Fruit fly (Drosophila melanogaster): ENCODE data around the gene CG4972.

The CG4972 gene

dm6 chr2L:10315888-10316287, 1.3 kb downstream of the CG4972 start:
- TF ChIP-seq CG6808 (GFP tag; optimal IDR thresholded peaks at IDR 0.05) (no peak), fd59A (GFP tag; optimal IDR thresholded peaks at IDR 0.05) (no peak), CG4318 (GFP tag; optimal IDR thresholded peaks at IDR 0.05) (no peak), Eip75B (GFP tag; optimal IDR thresholded peaks at IDR 0.05) (no peak), Eip93F (GFP tag; optimal IDR thresholded peaks at IDR 0.05) (no peak), Ets96B (tag; optimal IDR thresholded peaks at IDR 0.05) (no peak), CG7368 (GFP tag; optimal IDR thresholded peaks at IDR 0.05) (no peak), cyc (GFP tag; optimal IDR thresholded peaks at IDR 0.05) (no peak), Hr38 (GFP tag; optimal IDR thresholded peaks at IDR 0.05) (no peak), Gug (GFP tag; IDR thresholded peaks at IDR 0.05) (no peak)

dm6 chr2L:10320174-10320775, 5.7 kb downstream of the CG4972 start:
- no peak for TF ChIP-seq CG34406 (GFP tag; optimal IDR thresholded peaks at IDR 0.05)
- TF ChIP-seq CG15336 (GFP tag; IDR thresholded peaks at IDR 0.05), result no peak
- TF ChIP-seq CG6854 (GFP tag; optimal IDR thresholded peaks at IDR 0.05), result no peak
- TF ChIP-seq fd59A (GFP tag; optimal IDR thresholded peaks at IDR 0.05), result no peak
- no peak for TF ChIP-seq Blimp-1 (GFP tag; optimal IDR thresholded peaks at IDR 0.05)
- peak; percentile 27 for TF ChIP-seq Eip93F (GFP tag; optimal IDR thresholded peaks at IDR 0.05)
- no peak for TF ChIP-seq Sox102F (GFP tag; optimal IDR thresholded peaks at IDR 0.05)
- peak; percentile 94 for TF ChIP-seq vri (GFP tag; optimal IDR thresholded peaks at IDR 0.05)
- TF ChIP-seq dac (GFP tag; optimal IDR thresholded peaks at IDR 0.05), result no peak
- TF ChIP-seq CG11294 (GFP tag; IDR thresholded peaks at IDR 0.05), result no peak
- no peak for TF ChIP-seq ss (GFP tag; optimal IDR thresholded peaks at IDR 0.05)
- no peak for TF ChIP-seq Hr38 (GFP tag; optimal IDR thresholded peaks at IDR 0.05)

- TF ChIP-seq Ets21C (GFP tag; optimal IDR thresholded peaks at IDR 0.05) (no peak), Eip78C (GFP tag) (peak; percentile 71), CG11902 (GFP tag; optimal IDR thresholded peaks at IDR 0.05) (no peak), Sox14 (GFP tag; optimal IDR thresholded peaks at IDR 0.05) (no peak), esn (GFP tag; optimal IDR thresholded peaks at IDR 0.05) (no peak), fd85E (GFP tag; optimal IDR thresholded peaks at IDR 0.05) (no peak), lz (GFP tag; optimal IDR thresholded peaks at IDR 0.05) (no peak), salr (GFP tag; optimal IDR thresholded peaks at IDR 0.05) (no peak), svp (GFP tag) (no peak), CG1621 (tag; optimal IDR thresholded peaks at IDR 0.05) (no peak), fkh (GFP tag; optimal IDR thresholded peaks at IDR 0.05) (peak; percentile 85), Blimp-1 (GFP tag; optimal IDR thresholded peaks at IDR 0.05) (no peak), cyc (GFP tag; optimal IDR thresholded peaks at IDR 0.05) (peak; percentile 9), CG8319 (GFP tag; optimal IDR thresholded peaks at IDR 0.05) (no peak), dac (GFP tag; optimal IDR thresholded peaks at IDR 0.05) (no peak), CG16779 (tag; optimal IDR thresholded peaks at IDR 0.05) (no peak), net (GFP tag; optimal IDR thresholded peaks at IDR 0.05) (no peak)
Measured at dm6 chr2L:10321036-10321583, 6.5 kb downstream of the CG4972 start.

dm6 chr2L:10321612-10322011, 7.0 kb downstream of the CG4972 start:
- TF ChIP-seq achi (GFP tag; optimal IDR thresholded peaks at IDR 0.05) (no peak), CG15336 (GFP tag; IDR thresholded peaks at IDR 0.05) (peak; percentile 33; the same call in 1 of the 2 replicates), svp (GFP tag) (no peak), vri (GFP tag; optimal IDR thresholded peaks at IDR 0.05) (peak; percentile 15), Eip93F (GFP tag; optimal IDR thresholded peaks at IDR 0.05) (peak; percentile 2), Ets96B (tag; optimal IDR thresholded peaks at IDR 0.05) (no peak), Hr39 (GFP tag; optimal IDR thresholded peaks at IDR 0.05) (no peak), CG9139 (GFP tag; optimal IDR thresholded peaks at IDR 0.05) (no peak), Eip78C (GFP tag) (peak; percentile 69), dsx (GFP tag; optimal IDR thresholded peaks at IDR 0.05; ENCODE audit: poor library complexity, severe bottlenecking) (peak; percentile 66)
